Fruit fly (Drosophila melanogaster) whole organism, prepupa: ENCODE measurements around the gene CG12290.

Experiments used
- CG8119 ChIP-seq: fragments of 200-800 bp; sonication (Bioruptor generic); IDR thresholded peaks from 3 replicates; pipeline ENCODE4 v1.3.6; 2022; ENCODE audit warnings: missing biosample characterization, missing genetic modification characterization
- OdsH ChIP-seq: fragments of 200-800 bp; sonication (Bioruptor generic); optimal IDR thresholded peaks from 3 replicates; lab custom pipeline; 2016; ENCODE audit warnings: missing biosample characterization, missing genetic modification characterization
- Sox102F ChIP-seq: fragments of 200-800 bp; sonication (Bioruptor generic); optimal IDR thresholded peaks from 2 replicates; lab custom pipeline; 2016; ENCODE audit warnings: missing biosample characterization, mild to moderate bottlenecking, missing genetic modification characterization
- fd85E ChIP-seq: fragments of 200-800 bp; sonication (Bioruptor generic); optimal IDR thresholded peaks from 3 replicates; lab custom pipeline; 2016; ENCODE audit warnings: missing biosample characterization, missing genetic modification characterization

DNA sequence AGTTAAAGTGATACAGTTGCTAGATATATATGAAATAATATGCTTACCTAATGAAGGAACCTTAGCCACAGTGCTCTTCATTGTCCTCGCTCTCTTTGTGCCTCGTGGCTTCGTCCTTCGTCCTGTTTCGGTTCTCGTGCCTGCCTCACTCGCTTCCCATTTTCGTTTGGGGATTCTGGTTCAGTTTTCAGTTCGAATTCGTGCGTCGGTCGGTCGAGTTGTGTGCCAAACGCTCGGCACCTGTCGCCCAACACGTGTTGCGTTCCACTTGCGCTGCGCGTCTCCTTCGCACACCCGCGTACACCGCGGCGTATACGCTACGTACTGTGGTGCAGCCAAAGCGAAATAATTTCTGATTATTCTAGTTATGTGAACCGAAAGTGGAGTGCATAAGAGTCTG, 32.4 kb downstream of the CG12290 start, which contains the start of gene CG6154:
- TF ChIP-seq Sox102F (GFP tag; lab: Kevin White, UChicago), result no peak
- no peak for TF ChIP-seq OdsH (GFP tag; lab: Kevin White, UChicago)
- TF ChIP-seq CG8119, result no peak
- no peak for TF ChIP-seq fd85E
